Fruit fly (Drosophila melanogaster): ENCODE data around the gene Ude.
A peak's percentile ranks its signal among the peaks of the same experiment; 100 is the strongest.

Ude gene

dm6 chr3R:24799503-24799902 lies at the start of gene Ude:
TSS of gene Ude (minus strand) at chr3R:24799668.
- peak; percentile 28 for TF ChIP-seq CG13287 (GFP tag; IDR thresholded peaks at IDR 0.05; ENCODE audit: partially characterized antibody)
- peak; percentile 61; the same call in 2 of the 3 replicates for TF ChIP-seq ci (GFP tag; IDR thresholded peaks at IDR 0.05)
- peak; percentile 33 for TF ChIP-seq BtbVII (GFP tag; optimal IDR thresholded peaks at IDR 0.05)
- no peak for TF ChIP-seq CG12104 (GFP tag; optimal IDR thresholded peaks at IDR 0.05)
- TF ChIP-seq yki (optimal IDR thresholded peaks at IDR 0.05) = no peak
- peak; percentile 56 for TF ChIP-seq CG7745 (tag; optimal IDR thresholded peaks at IDR 0.05)
- 0 out of 3 replicates have a peak, but pooled peaks have one; percentile 39 for TF ChIP-seq so (GFP tag; IDR thresholded peaks at IDR 0.05)
- no peak for TF ChIP-seq sens-2 (GFP tag; IDR thresholded peaks at IDR 0.05)
- peak; percentile 27 for TF ChIP-seq CG34376 (GFP tag; optimal IDR thresholded peaks at IDR 0.05)
- 0 out of 2 replicates have a peak, but pooled peaks have one; percentile 18 for TF ChIP-seq Bgb (GFP tag; IDR thresholded peaks at IDR 0.05; ENCODE audit: partially characterized antibody)
- peak; percentile 19; the same call in 1 of the 2 replicates for TF ChIP-seq vvl (GFP tag; IDR thresholded peaks at IDR 0.05)
- TF ChIP-seq CG7786 (GFP tag; optimal IDR thresholded peaks at IDR 0.05) = no peak
- peak; percentile 8 for TF ChIP-seq HmgZ (tag; optimal IDR thresholded peaks at IDR 0.05)
- TF ChIP-seq ranshi (GFP tag; IDR thresholded peaks at IDR 0.05) = no peak
- TF ChIP-seq NFAT (GFP tag; IDR thresholded peaks at IDR 0.05) = no peak
- TF ChIP-seq ssp (GFP tag; IDR thresholded peaks at IDR 0.05) = no peak
- TF ChIP-seq Tbp (GFP tag; optimal IDR thresholded peaks at IDR 0.05) = no peak
- no peak for TF ChIP-seq al (GFP tag; IDR thresholded peaks at IDR 0.05)
- TF ChIP-seq CG4854 (GFP tag; optimal IDR thresholded peaks at IDR 0.05) = no peak
- no peak for TF ChIP-seq caup (GFP tag; optimal IDR thresholded peaks at IDR 0.05; ENCODE audit: severe bottlenecking)
- peak; percentile 41 for TF ChIP-seq PHDP (tag; optimal IDR thresholded peaks at IDR 0.05)
- peak; percentile 13; the same call in 1 of the 2 replicates for TF ChIP-seq Adf1 (GFP tag; IDR thresholded peaks at IDR 0.05)
- TF ChIP-seq CG1832 (GFP tag; optimal IDR thresholded peaks at IDR 0.05) = no peak
- peak; percentile 83 for TF ChIP-seq Vsx1 (GFP tag; optimal IDR thresholded peaks at IDR 0.05)
- TF ChIP-seq CG34224 (GFP tag; IDR thresholded peaks at IDR 0.05; ENCODE audit: partially characterized antibody) = peak; percentile 42; the same call in 2 of the 3 replicates
- no peak for TF ChIP-seq CG18476 (GFP tag; optimal IDR thresholded peaks at IDR 0.05)
- no peak for TF ChIP-seq sr (GFP tag; IDR thresholded peaks at IDR 0.05)
- TF ChIP-seq Ets97D (GFP tag; optimal IDR thresholded peaks at IDR 0.05) = no peak
- no peak for TF ChIP-seq Oli (tag; optimal IDR thresholded peaks at IDR 0.05)
- TF ChIP-seq CG6765 (GFP tag; optimal IDR thresholded peaks at IDR 0.05) = peak; percentile 18
- TF ChIP-seq CG13624 (GFP tag; optimal IDR thresholded peaks at IDR 0.05) = no peak
- TF ChIP-seq fd64A (GFP tag; optimal IDR thresholded peaks at IDR 0.05) = no peak
- no peak; the same call in 1 of the 2 replicates for TF ChIP-seq CG32532 (GFP tag; IDR thresholded peaks at IDR 0.05)
- no peak for TF ChIP-seq CG11456 (GFP tag; IDR thresholded peaks at IDR 0.05)
- TF ChIP-seq Pdp1 (GFP tag; optimal IDR thresholded peaks at IDR 0.05) = peak in 1 of 2 experiments; percentile 47
- TF ChIP-seq MESR4 (GFP tag; optimal IDR thresholded peaks at IDR 0.05) = peak; percentile 1
- no peak for TF ChIP-seq HLHmδ (GFP tag; optimal IDR thresholded peaks at IDR 0.05)
- TF ChIP-seq run (tag; optimal IDR thresholded peaks at IDR 0.05) = no peak
- no peak for TF ChIP-seq CG15696 (tag; optimal IDR thresholded peaks at IDR 0.05)
- 0 out of 2 replicates have a peak, but pooled peaks have one; percentile 12 for TF ChIP-seq bbx (GFP tag; IDR thresholded peaks at IDR 0.05; ENCODE audit: partially characterized antibody)
- TF ChIP-seq fu2 (GFP tag; optimal IDR thresholded peaks at IDR 0.05) = no peak
- peak; percentile 99 for TF ChIP-seq onecut (GFP tag; IDR thresholded peaks at IDR 0.05)
- 0 out of 2 replicates have a peak, but pooled peaks have one; percentile 11 for TF ChIP-seq sob (GFP tag; IDR thresholded peaks at IDR 0.05)
- TF ChIP-seq amos (GFP tag; IDR thresholded peaks at IDR 0.05; ENCODE audit: partially characterized antibody) = peak; percentile 16; the same call in 1 of the 2 replicates
- peak; percentile 26 for TF ChIP-seq Med (GFP tag)
- no peak for TF ChIP-seq CG18764 (GFP tag; optimal IDR thresholded peaks at IDR 0.05)
- no peak for TF ChIP-seq repo (GFP tag; optimal IDR thresholded peaks at IDR 0.05)
- peak; percentile 49; the same call in 1 of the 2 replicates for TF ChIP-seq chm (GFP tag; IDR thresholded peaks at IDR 0.05)
- TF ChIP-seq Hey (tag; optimal IDR thresholded peaks at IDR 0.05) = no peak
- peak in 1 of 2 experiments; percentile 63 for TF ChIP-seq Trl (optimal IDR thresholded peaks at IDR 0.05)
- TF ChIP-seq Trl (GFP tag; optimal IDR thresholded peaks at IDR 0.05) = no peak

Data from whole organism, embryonic.